Worm (Caenorhabditis elegans): Measurements from ENCODE around the gene sel-5.

Gene sel-5

DNA sequence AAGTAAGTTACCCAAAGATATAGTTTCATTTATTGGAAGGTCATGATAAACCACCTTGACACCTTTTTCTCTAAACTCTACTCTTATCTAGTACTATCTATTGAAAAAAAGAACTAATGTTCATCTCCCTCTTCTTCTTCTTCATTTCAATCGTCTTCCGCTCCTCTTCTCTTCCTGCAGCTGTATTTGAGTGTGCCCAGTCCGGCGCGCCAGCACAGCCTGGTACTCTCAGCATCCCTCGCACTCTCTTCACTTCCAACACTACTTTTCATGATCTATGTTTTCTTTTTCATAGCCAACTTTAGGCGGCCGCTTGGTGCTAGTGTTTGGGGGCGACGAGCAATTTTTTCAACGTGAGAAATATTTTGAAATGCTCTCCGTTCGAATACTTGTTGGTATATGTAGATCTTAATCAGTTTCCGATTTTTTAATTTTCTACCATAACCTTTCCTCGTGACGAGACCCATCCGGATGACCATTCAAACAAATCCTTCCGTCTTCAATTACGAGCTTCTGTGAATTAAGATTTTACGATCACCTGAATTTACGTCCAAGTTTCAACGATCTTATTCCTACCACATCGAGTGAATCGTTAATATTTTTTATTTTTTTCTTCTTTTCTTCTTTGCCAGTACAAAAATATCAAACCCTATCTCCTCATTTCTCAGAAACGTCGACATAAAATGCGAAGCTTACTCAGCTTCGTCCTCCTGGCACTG lies 16.0 kb downstream of the sel-5 start, which contains the start of gene pan-1:
TSS of gene pan-1 (plus strand) at position 669 of the 719 bp plus-strand sequence.
- no peak for TF ChIP-seq ztf-4 (tag; optimal IDR thresholded peaks at IDR 0.05)
- TF ChIP-seq nhr-129 (tag; optimal IDR thresholded peaks at IDR 0.05), result peak; percentile 20
- peak; percentile 16 for TF ChIP-seq mab-5 (tag; optimal IDR thresholded peaks at IDR 0.05)
- TF ChIP-seq sma-9 (GFP tag; optimal IDR thresholded peaks at IDR 0.05), result peak; percentile 59
- no peak for TF ChIP-seq sma-9 (tag; optimal IDR thresholded peaks at IDR 0.05)
- no peak for TF ChIP-seq ztf-1 (GFP tag; conservative IDR thresholded peaks at IDR 0.05)
- no peak for TF ChIP-seq unc-39 (tag; optimal IDR thresholded peaks at IDR 0.05)
- no peak for TF ChIP-seq lin-39 (tag; optimal IDR thresholded peaks at IDR 0.05)
- peak; percentile 34 for TF ChIP-seq lin-13 (GFP tag; optimal IDR thresholded peaks at IDR 0.05)
- no peak for TF ChIP-seq nhr-6 (tag; optimal IDR thresholded peaks at IDR 0.05)
- peak; percentile 68 for TF ChIP-seq fos-1 (tag; optimal IDR thresholded peaks at IDR 0.05)
- peak; percentile 14 for TF ChIP-seq nhr-25 (tag; optimal IDR thresholded peaks at IDR 0.05)
- peak; percentile 15 for TF ChIP-seq Y55F3AM.14 (GFP tag; optimal IDR thresholded peaks at IDR 0.05)
- peak; percentile 44 for TF ChIP-seq F13H6.1 (tag; optimal IDR thresholded peaks at IDR 0.05)
- no peak for TF ChIP-seq gmeb-1 (tag; optimal IDR thresholded peaks at IDR 0.05)
- TF ChIP-seq nhr-21 (tag; optimal IDR thresholded peaks at IDR 0.05), result peak; percentile 28
- peak; percentile 27 for TF ChIP-seq sma-3 (GFP tag; optimal IDR thresholded peaks at IDR 0.05)
- TF ChIP-seq ztf-11 (tag; optimal IDR thresholded peaks at IDR 0.05), result no peak
- peak; percentile 69 for TF ChIP-seq C34F6.9 (tag; optimal IDR thresholded peaks at IDR 0.05)
- peak; percentile 7 for TF ChIP-seq sem-4 (tag; optimal IDR thresholded peaks at IDR 0.05)
- TF ChIP-seq crh-2 (tag; optimal IDR thresholded peaks at IDR 0.05), result peak; percentile 20
- no peak for TF ChIP-seq mdl-1 (tag; optimal IDR thresholded peaks at IDR 0.05)
- peak; percentile 75 for TF ChIP-seq unc-55 (GFP tag; optimal IDR thresholded peaks at IDR 0.05)
- TF ChIP-seq egl-27 (tag; optimal IDR thresholded peaks at IDR 0.05), result peak; percentile 47
- peak in 1 of 2 experiments; percentile 65 for TF ChIP-seq lsy-2 (tag; optimal IDR thresholded peaks at IDR 0.05)
- peak; percentile 16 for TF ChIP-seq lin-11 (tag; optimal IDR thresholded peaks at IDR 0.05)
- TF ChIP-seq mbf-1 (tag; optimal IDR thresholded peaks at IDR 0.05), result no peak
- no peak for TF ChIP-seq nhr-23 (tag; optimal IDR thresholded peaks at IDR 0.05)
- TF ChIP-seq R02D3.7 (tag; optimal IDR thresholded peaks at IDR 0.05), result no peak

DNA sequence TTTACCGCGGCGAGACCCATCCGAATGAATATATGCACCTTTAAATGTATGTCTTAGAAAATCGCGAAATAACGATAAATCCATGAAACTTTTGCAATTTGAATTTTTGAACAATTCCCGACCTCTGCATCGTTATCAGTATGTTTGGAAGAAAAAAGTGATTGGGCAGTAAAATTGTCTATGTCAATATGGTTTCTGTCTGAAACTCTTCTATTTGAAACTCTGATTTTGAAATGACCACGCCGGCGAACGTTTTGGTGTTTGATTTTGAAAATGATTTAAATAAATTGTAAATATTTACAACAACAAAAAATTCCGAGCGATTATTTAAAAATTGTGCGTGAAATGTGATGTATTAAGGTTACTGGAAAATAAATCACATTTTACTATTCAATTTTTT lies 17.0 kb downstream of the sel-5 start:
- no peak for TF ChIP-seq aly-2 (tag; optimal IDR thresholded peaks at IDR 0.05)
- peak; percentile 18 for TF ChIP-seq fos-1 (tag; optimal IDR thresholded peaks at IDR 0.05)
- TF ChIP-seq ama-1 (optimal IDR thresholded peaks at IDR 0.05), result no peak
- TF ChIP-seq snpc-4 (tag; optimal IDR thresholded peaks at IDR 0.05), result no peak
- no peak for TF ChIP-seq dmd-4 (tag; optimal IDR thresholded peaks at IDR 0.05)
- no peak for TF ChIP-seq alr-1 (tag; optimal IDR thresholded peaks at IDR 0.05)
- TF ChIP-seq lsy-2 (tag; optimal IDR thresholded peaks at IDR 0.05), result no peak
- no peak for TF ChIP-seq elt-1 (tag; optimal IDR thresholded peaks at IDR 0.05)
- TF ChIP-seq sma-3 (GFP tag; optimal IDR thresholded peaks at IDR 0.05), result no peak
- no peak for TF ChIP-seq nhr-25 (tag; optimal IDR thresholded peaks at IDR 0.05)
- no peak for TF ChIP-seq nhr-11 (tag; optimal IDR thresholded peaks at IDR 0.05)
- no peak for TF ChIP-seq ceh-16 (tag; optimal IDR thresholded peaks at IDR 0.05)
- peak; percentile 22 for TF ChIP-seq sma-9 (GFP tag; optimal IDR thresholded peaks at IDR 0.05)
- TF ChIP-seq sma-9 (tag; optimal IDR thresholded peaks at IDR 0.05), result no peak
- no peak for TF ChIP-seq skn-1 (tag; optimal IDR thresholded peaks at IDR 0.05)

DNA sequence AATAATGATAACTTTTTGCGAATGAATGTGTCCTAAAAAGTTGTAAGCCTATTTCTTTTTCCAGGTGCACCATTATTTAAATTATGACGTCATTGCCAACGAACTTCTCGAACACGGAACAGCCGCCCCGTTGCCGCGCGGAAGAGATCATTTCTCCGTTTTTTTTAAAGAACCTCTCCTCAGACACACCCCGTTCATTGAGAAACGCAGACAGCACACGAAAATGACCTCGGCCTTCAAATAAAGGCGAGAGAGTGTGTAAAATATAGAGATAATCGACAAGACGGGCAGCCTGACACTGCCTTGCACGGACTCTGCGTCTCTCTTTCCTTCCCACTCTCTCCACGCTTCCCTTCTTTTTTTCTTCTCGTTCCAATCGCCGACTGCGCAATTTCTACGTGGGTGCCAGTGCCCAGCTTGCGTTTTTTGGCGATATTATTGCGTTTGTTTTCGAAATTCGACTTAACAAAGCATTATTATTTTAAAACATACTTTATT lies 17.8 kb downstream of the sel-5 start:
- TF ChIP-seq nhr-77 (tag; optimal IDR thresholded peaks at IDR 0.05) (no peak), lin-13 (GFP tag; optimal IDR thresholded peaks at IDR 0.05) (peak; percentile 40), fos-1 (tag; optimal IDR thresholded peaks at IDR 0.05) (peak; percentile 82), blmp-1 (tag; optimal IDR thresholded peaks at IDR 0.05; ENCODE audit: insufficient read depth) (no peak), lin-11 (tag; optimal IDR thresholded peaks at IDR 0.05) (peak; percentile 72), egl-27 (tag; optimal IDR thresholded peaks at IDR 0.05) (peak; percentile 34), unc-55 (GFP tag; optimal IDR thresholded peaks at IDR 0.05) (peak; percentile 69), gmeb-1 (tag; optimal IDR thresholded peaks at IDR 0.05) (peak; percentile 59), crh-2 (tag; optimal IDR thresholded peaks at IDR 0.05) (peak; percentile 59), nhr-129 (tag; optimal IDR thresholded peaks at IDR 0.05) (peak; percentile 64), ztf-4 (tag; optimal IDR thresholded peaks at IDR 0.05) (peak; percentile 53), Y55F3AM.14 (GFP tag; optimal IDR thresholded peaks at IDR 0.05) (peak; percentile 72), dmd-4 (tag; optimal IDR thresholded peaks at IDR 0.05) (no peak), sem-4 (tag; optimal IDR thresholded peaks at IDR 0.05) (peak; percentile 38), sma-3 (GFP tag; optimal IDR thresholded peaks at IDR 0.05) (peak; percentile 77), mab-5 (tag; optimal IDR thresholded peaks at IDR 0.05) (peak; percentile 75), nhr-25 (tag; optimal IDR thresholded peaks at IDR 0.05) (peak; percentile 84), zag-1 (tag; optimal IDR thresholded peaks at IDR 0.05) (peak; percentile 12), skn-1 (tag; optimal IDR thresholded peaks at IDR 0.05) (no peak), aly-2 (tag; optimal IDR thresholded peaks at IDR 0.05) (no peak), ceh-16 (tag; optimal IDR thresholded peaks at IDR 0.05) (peak; percentile 37), R02D3.7 (tag; optimal IDR thresholded peaks at IDR 0.05) (no peak), ZK546.5 (tag; optimal IDR thresholded peaks at IDR 0.05) (no peak), alr-1 (tag; optimal IDR thresholded peaks at IDR 0.05) (no peak), nhr-12 (tag; optimal IDR thresholded peaks at IDR 0.05) (no peak), ztf-1 (GFP tag; conservative IDR thresholded peaks at IDR 0.05) (no peak), nhr-10 (tag; optimal IDR thresholded peaks at IDR 0.05) (no peak), ama-1 (optimal IDR thresholded peaks at IDR 0.05) (peak; percentile 66), mbf-1 (tag; optimal IDR thresholded peaks at IDR 0.05) (no peak), peb-1 (tag; optimal IDR thresholded peaks at IDR 0.05) (peak; percentile 45), nhr-23 (tag; optimal IDR thresholded peaks at IDR 0.05) (no peak), F13H6.1 (tag; optimal IDR thresholded peaks at IDR 0.05) (peak; percentile 86), nhr-11 (tag; optimal IDR thresholded peaks at IDR 0.05) (no peak)
